Fruit fly (Drosophila melanogaster): ENCODE results near the gene MtnB.

DNA sequence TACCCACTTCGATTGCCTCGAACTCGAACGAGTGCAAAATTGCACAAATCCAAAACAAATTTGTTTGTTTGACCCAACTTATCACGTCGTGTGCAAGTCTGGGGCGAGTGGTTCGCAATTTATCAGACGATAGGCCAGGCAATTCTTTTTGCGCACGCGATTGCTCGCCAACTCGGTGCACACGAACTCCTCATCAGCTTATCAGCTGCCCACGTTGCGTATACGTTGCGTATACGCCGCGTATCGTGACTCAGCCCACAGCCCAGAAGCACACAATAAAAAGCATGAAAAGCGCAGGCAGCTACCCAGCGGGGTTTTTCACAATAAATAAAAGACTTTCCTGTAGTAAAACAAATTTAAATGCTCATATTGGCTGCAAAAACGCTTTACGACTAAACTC is at the start of gene MtnB:
- TF ChIP-seq psq (optimal IDR thresholded peaks at IDR 0.05) (no peak), Sin3A (optimal IDR thresholded peaks at IDR 0.05) (no peak)
